Worm (Caenorhabditis elegans): Measurements from ENCODE around the gene F58B4.6.

DNA sequence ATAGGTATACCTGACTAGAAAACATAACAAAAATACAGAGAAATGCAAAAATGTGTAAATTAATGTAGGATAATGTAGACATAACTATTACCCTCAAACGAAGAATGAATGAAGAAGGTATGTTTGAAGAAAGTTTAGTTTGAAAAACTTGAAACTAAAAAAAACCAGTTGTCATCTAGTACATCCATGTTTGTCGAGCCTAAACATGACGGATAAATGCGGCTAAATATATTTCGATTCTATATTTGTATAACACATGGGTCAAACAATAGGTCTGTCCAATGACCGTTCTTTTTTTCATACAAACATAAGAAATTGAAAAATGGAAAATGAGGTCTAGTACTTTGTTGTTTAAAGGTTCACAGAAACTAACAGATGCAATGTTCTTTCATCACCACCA lies 45.2 kb downstream of the F58B4.6 start, which contains the start of gene F17C11.22:
- TF ChIP-seq dmd-4 (tag; optimal IDR thresholded peaks at IDR 0.05; ENCODE audit: borderline replicate concordance), result no peak
- no peak for TF ChIP-seq ama-1 (optimal IDR thresholded peaks at IDR 0.05)
- TF ChIP-seq unc-55 (GFP tag; optimal IDR thresholded peaks at IDR 0.05), result no peak
- TF ChIP-seq C08G9.2 (tag; optimal IDR thresholded peaks at IDR 0.05), result no peak
- no peak for TF ChIP-seq T23F11.4 (GFP tag; optimal IDR thresholded peaks at IDR 0.05)
- no peak for TF ChIP-seq ceh-30 (tag; optimal IDR thresholded peaks at IDR 0.05)
- no peak for TF ChIP-seq rnt-1 (tag; optimal IDR thresholded peaks at IDR 0.05)
- TF ChIP-seq pha-4 (tag; optimal IDR thresholded peaks at IDR 0.05), result no peak
- no peak for TF ChIP-seq zip-5 (tag; optimal IDR thresholded peaks at IDR 0.05)
